Worm (Caenorhabditis elegans): ENCODE measurements around the gene F59B10.4.

Gene F59B10.4

ce11 chrII:10501578-10501977, 17.3 kb downstream of the F59B10.4 start:
- TF ChIP-seq unc-62 (GFP tag; optimal IDR thresholded peaks at IDR 0.05) (peak; percentile 77), R02D3.7 (tag; optimal IDR thresholded peaks at IDR 0.05) (peak; percentile 22), nfya-1 (tag; optimal IDR thresholded peaks at IDR 0.05; ENCODE audit: insufficient read depth) (peak; percentile 79), ceh-82 (tag; optimal IDR thresholded peaks at IDR 0.05) (no peak), ceh-9 (tag; optimal IDR thresholded peaks at IDR 0.05) (no peak), egl-5 (tag; optimal IDR thresholded peaks at IDR 0.05) (peak; percentile 51), mdl-1 (tag; optimal IDR thresholded peaks at IDR 0.05) (peak; percentile 39), fkh-10 (GFP tag; optimal IDR thresholded peaks at IDR 0.05) (no peak), nhr-28 (tag; optimal IDR thresholded peaks at IDR 0.05) (no peak), jun-1 (tag; optimal IDR thresholded peaks at IDR 0.05) (no peak), ztf-11 (tag; optimal IDR thresholded peaks at IDR 0.05) (no peak), lsy-12 (tag; optimal IDR thresholded peaks at IDR 0.05) (peak; percentile 46), aly-2 (tag; optimal IDR thresholded peaks at IDR 0.05) (no peak), ceh-28 (tag; optimal IDR thresholded peaks at IDR 0.05) (peak; percentile 30), egl-27 (tag; optimal IDR thresholded peaks at IDR 0.05) (no peak), ztf-4 (tag; optimal IDR thresholded peaks at IDR 0.05) (no peak), nhr-43 (tag; optimal IDR thresholded peaks at IDR 0.05; ENCODE audit: poor library complexity, severe bottlenecking) (peak; percentile 74), fkh-2 (tag; optimal IDR thresholded peaks at IDR 0.05) (no peak), lin-39 (tag; optimal IDR thresholded peaks at IDR 0.05) (peak; percentile 50), ZK546.5 (tag; optimal IDR thresholded peaks at IDR 0.05) (no peak), daf-12 (tag; optimal IDR thresholded peaks at IDR 0.05) (no peak), ceh-16 (tag; optimal IDR thresholded peaks at IDR 0.05) (no peak), nhr-12 (tag; optimal IDR thresholded peaks at IDR 0.05) (no peak), lin-15B (tag; optimal IDR thresholded peaks at IDR 0.05) (peak; percentile 52), eor-1 (tag; optimal IDR thresholded peaks at IDR 0.05) (no peak), nhr-67 (tag; optimal IDR thresholded peaks at IDR 0.05) (no peak), skn-1 (tag; optimal IDR thresholded peaks at IDR 0.05) (peak; percentile 69), ama-1 (optimal IDR thresholded peaks at IDR 0.05) (peak; percentile 67), nhr-237 (tag; optimal IDR thresholded peaks at IDR 0.05) (no peak), sea-2 (GFP tag; optimal IDR thresholded peaks at IDR 0.05) (no peak), nhr-11 (tag; optimal IDR thresholded peaks at IDR 0.05) (no peak), pha-4 (tag; optimal IDR thresholded peaks at IDR 0.05) (peak; percentile 9), elt-3 (tag; optimal IDR thresholded peaks at IDR 0.05) (no peak), mml-1 (tag; optimal IDR thresholded peaks at IDR 0.05) (no peak), tbx-2 (tag; optimal IDR thresholded peaks at IDR 0.05) (no peak), unc-39 (tag; optimal IDR thresholded peaks at IDR 0.05) (no peak), elt-2 (tag; optimal IDR thresholded peaks at IDR 0.05) (no peak), snpc-4 (tag; optimal IDR thresholded peaks at IDR 0.05) (no peak), nhr-25 (tag; optimal IDR thresholded peaks at IDR 0.05) (peak; percentile 83), nhr-23 (tag; optimal IDR thresholded peaks at IDR 0.05) (peak; percentile 55), zag-1 (tag; optimal IDR thresholded peaks at IDR 0.05) (no peak), elt-1 (tag; optimal IDR thresholded peaks at IDR 0.05) (peak; percentile 59), nhr-77 (tag; optimal IDR thresholded peaks at IDR 0.05) (no peak), pqm-1 (tag; optimal IDR thresholded peaks at IDR 0.05) (peak; percentile 38), nhr-76 (tag; optimal IDR thresholded peaks at IDR 0.05) (no peak), fos-1 (tag; optimal IDR thresholded peaks at IDR 0.05) (no peak), hmg-11 (tag; optimal IDR thresholded peaks at IDR 0.05) (peak; percentile 51)

DNA sequence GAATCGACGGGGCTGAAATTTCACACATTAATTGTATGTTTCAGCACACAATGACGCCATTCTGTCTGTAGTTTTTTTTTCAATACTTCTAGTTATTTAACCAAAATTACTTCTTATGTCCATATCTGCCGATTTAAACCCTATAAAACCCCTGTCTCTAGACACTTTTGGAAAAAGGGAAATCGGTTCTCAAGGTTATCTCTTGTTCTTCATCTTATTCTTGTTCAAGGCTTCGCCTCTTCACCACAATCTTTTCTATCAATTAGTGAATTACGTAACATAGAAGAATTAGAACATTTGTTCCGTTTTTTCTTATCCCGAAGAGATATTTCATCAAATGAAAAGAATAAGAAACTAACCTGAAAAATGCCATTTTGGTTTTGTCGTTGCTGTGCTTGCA, 18.2 kb downstream of the F59B10.4 start:
- TF ChIP-seq nhr-25 (tag; optimal IDR thresholded peaks at IDR 0.05), result peak; percentile 76
- TF ChIP-seq nhr-23 (tag; optimal IDR thresholded peaks at IDR 0.05), result peak; percentile 82
- TF ChIP-seq elt-1 (tag; optimal IDR thresholded peaks at IDR 0.05), result no peak
- no peak for TF ChIP-seq snpc-4 (tag; optimal IDR thresholded peaks at IDR 0.05)
- TF ChIP-seq lin-39 (tag; optimal IDR thresholded peaks at IDR 0.05), result no peak
- no peak for TF ChIP-seq pha-4 (tag; optimal IDR thresholded peaks at IDR 0.05)
- peak in 1 of 3 experiments; percentile 16 for TF ChIP-seq elt-3 (tag; optimal IDR thresholded peaks at IDR 0.05)
